Worm (Caenorhabditis elegans) whole organism, midembryonic: Measurements from ENCODE around the gene T07D3.2.

Experiments
- T22C8.4 ChIP-seq: fragments of 200-800 bp; sonication (Bioruptor generic); IDR thresholded peaks from 2 replicates; pipeline ENCODE4 v1.3.6; 2022; ENCODE audit warnings: missing genetic modification characterization, missing compliant biosample characterization
- cog-1 ChIP-seq: sonication (generic microtip); optimal IDR thresholded peaks from 2 replicates; lab custom pipeline; 2016; ENCODE audit warnings: missing genetic modification characterization, missing compliant biosample characterization
- flt-1 ChIP-seq: fragments of 200-800 bp; sonication (Bioruptor generic); IDR thresholded peaks from 2 replicates; pipeline ENCODE4 v1.3.6; 2022; ENCODE audit warnings: missing genetic modification characterization, missing compliant biosample characterization
- klf-2 ChIP-seq: fragments of 200-800 bp; sonication (Bioruptor generic); conservative IDR thresholded peaks from 2 replicates; pipeline ENCODE4 v1.3.6; 2022; ENCODE audit warnings: missing genetic modification reagents, missing genetic modification characterization, missing compliant biosample characterization
- med-1 ChIP-seq: sonication (generic microtip); optimal IDR thresholded peaks from 2 replicates; lab custom pipeline; 2017; ENCODE audit warnings: missing genetic modification characterization, mild to moderate bottlenecking, missing compliant biosample characterization, antibody characterized with exemption, missing genetic modification reagents; ENCODE audit not compliant: insufficient read depth
- ref-1 ChIP-seq: fragments of 200-800 bp; sonication (Bioruptor generic); conservative IDR thresholded peaks from 2 replicates; pipeline ENCODE4 v1.3.6; 2022; ENCODE audit warnings: missing genetic modification reagents, missing genetic modification characterization, missing compliant biosample characterization
- tab-1 ChIP-seq: fragments of 200-800 bp; sonication (Bioruptor generic); IDR thresholded peaks from 2 replicates; pipeline ENCODE4 v1.3.6; 2022; ENCODE audit warnings: missing genetic modification characterization, missing compliant biosample characterization
- ztf-23 ChIP-seq: fragments of 200-800 bp; sonication (Bioruptor generic); IDR thresholded peaks from 2 replicates; pipeline ENCODE4 v1.3.6; 2022; ENCODE audit warnings: missing genetic modification reagents, missing genetic modification characterization, missing compliant biosample characterization
- ztf-29 ChIP-seq: fragments of 200-800 bp; sonication (Bioruptor generic); IDR thresholded peaks from 2 replicates; pipeline ENCODE4 v1.3.6; 2022; ENCODE audit warnings: missing genetic modification reagents, missing genetic modification characterization, missing compliant biosample characterization

T07D3.2 gene

ce11 chrII:884204-884603, 17.5 kb upstream of the T07D3.2 start:
- no peak for TF ChIP-seq tab-1 (GFP tag; lab: Robert Waterston, UW)
- TF ChIP-seq ztf-29 (GFP tag; lab: Robert Waterston, UW) = no peak
- no peak for TF ChIP-seq flt-1 (GFP tag; lab: Robert Waterston, UW)
- no peak for TF ChIP-seq ref-1 (GFP tag; lab: Robert Waterston, UW)
- no peak for TF ChIP-seq klf-2 (GFP tag; lab: Robert Waterston, UW)
- no peak for TF ChIP-seq cog-1
- TF ChIP-seq med-1 (GFP tag; lab: Kevin White, UChicago) = no peak
- no peak for TF ChIP-seq ztf-23 (GFP tag; lab: Robert Waterston, UW)
- no peak for TF ChIP-seq T22C8.4 (GFP tag; lab: Robert Waterston, UW)

- TF ChIP-seq ztf-23 (GFP tag; lab: Robert Waterston, UW) (no peak), ref-1 (GFP tag; lab: Robert Waterston, UW) (no peak), ztf-29 (GFP tag; lab: Robert Waterston, UW) (no peak), cog-1 (no peak), flt-1 (GFP tag; lab: Robert Waterston, UW) (no peak), tab-1 (GFP tag; lab: Robert Waterston, UW) (no peak), klf-2 (GFP tag; lab: Robert Waterston, UW) (no peak), T22C8.4 (GFP tag; lab: Robert Waterston, UW) (no peak), med-1 (GFP tag; lab: Kevin White, UChicago) (no peak)
These were observed 13.7 kb upstream of the T07D3.2 start, which contains the start of gene T07D3.4 for ce11 chrII:888024-888423. T07D3.4 (plus strand) TSS chrII:888309.

- no peak for TF ChIP-seq cog-1
- TF ChIP-seq ztf-29 (GFP tag; lab: Robert Waterston, UW) = no peak
- no peak for TF ChIP-seq med-1 (GFP tag; lab: Kevin White, UChicago)
- no peak for TF ChIP-seq ztf-23 (GFP tag; lab: Robert Waterston, UW)
These were observed 906 bp upstream of the T07D3.2 start, which contains the start of gene T07D3.9 for ce11 chrII:900720-901332. T07D3.9 (minus strand) TSS chrII:900913.

- no peak for TF ChIP-seq T22C8.4 (GFP tag; lab: Robert Waterston, UW)
- TF ChIP-seq klf-2 (GFP tag; lab: Robert Waterston, UW) = no peak
- TF ChIP-seq med-1 (GFP tag; lab: Kevin White, UChicago) = no peak
- TF ChIP-seq cog-1 = no peak
- no peak for TF ChIP-seq tab-1 (GFP tag; lab: Robert Waterston, UW)
- TF ChIP-seq ztf-23 (GFP tag; lab: Robert Waterston, UW) = no peak
- no peak for TF ChIP-seq flt-1 (GFP tag; lab: Robert Waterston, UW)
- TF ChIP-seq ref-1 (GFP tag; lab: Robert Waterston, UW) = no peak
- no peak for TF ChIP-seq ztf-29 (GFP tag; lab: Robert Waterston, UW)
These were observed 3.6 kb downstream of the T07D3.2 start for ce11 chrII:905335-905734.

ce11 chrII:909554-909953, 7.8 kb downstream of the T07D3.2 start, which contains the start of the genes fbxc-24 and fbxc-27:
fbxc-24 (minus strand) TSS chrII:909654.
fbxc-27 (plus strand) TSS chrII:909769.
- TF ChIP-seq ztf-29 (GFP tag; lab: Robert Waterston, UW) (no peak), ref-1 (GFP tag; lab: Robert Waterston, UW) (no peak), tab-1 (GFP tag; lab: Robert Waterston, UW) (no peak), med-1 (GFP tag; lab: Kevin White, UChicago) (no peak), klf-2 (GFP tag; lab: Robert Waterston, UW) (no peak), ztf-23 (GFP tag; lab: Robert Waterston, UW) (no peak), cog-1 (no peak), T22C8.4 (GFP tag; lab: Robert Waterston, UW) (no peak), flt-1 (GFP tag; lab: Robert Waterston, UW) (no peak)

ce11 chrII:911680-912079, 9.9 kb downstream of the T07D3.2 start, which contains the start of gene fbxc-31:
fbxc-31 (plus strand) TSS chrII:911980.
- TF ChIP-seq klf-2 (GFP tag; lab: Robert Waterston, UW) (no peak), T22C8.4 (GFP tag; lab: Robert Waterston, UW) (no peak), ztf-23 (GFP tag; lab: Robert Waterston, UW) (no peak), ztf-29 (GFP tag; lab: Robert Waterston, UW) (no peak), flt-1 (GFP tag; lab: Robert Waterston, UW) (no peak), tab-1 (GFP tag; lab: Robert Waterston, UW) (no peak), cog-1 (no peak), med-1 (GFP tag; lab: Kevin White, UChicago) (no peak), ref-1 (GFP tag; lab: Robert Waterston, UW) (no peak)

ce11 chrII:913222-913722, 11.5 kb downstream of the T07D3.2 start, which contains the start of gene fbxc-33:
fbxc-33 (plus strand) TSS chrII:913672.
- no peak for TF ChIP-seq tab-1 (GFP tag; lab: Robert Waterston, UW)
- TF ChIP-seq flt-1 (GFP tag; lab: Robert Waterston, UW) = no peak
- no peak for TF ChIP-seq med-1 (GFP tag; lab: Kevin White, UChicago)
- no peak for TF ChIP-seq klf-2 (GFP tag; lab: Robert Waterston, UW)
- TF ChIP-seq cog-1 = no peak
- no peak for TF ChIP-seq T22C8.4 (GFP tag; lab: Robert Waterston, UW)
- no peak for TF ChIP-seq ztf-23 (GFP tag; lab: Robert Waterston, UW)
- no peak for TF ChIP-seq ref-1 (GFP tag; lab: Robert Waterston, UW)
- TF ChIP-seq ztf-29 (GFP tag; lab: Robert Waterston, UW) = no peak

- TF ChIP-seq tab-1 (GFP tag; lab: Robert Waterston, UW) = no peak
- TF ChIP-seq med-1 (GFP tag; lab: Kevin White, UChicago) = no peak
- no peak for TF ChIP-seq flt-1 (GFP tag; lab: Robert Waterston, UW)
- TF ChIP-seq T22C8.4 (GFP tag; lab: Robert Waterston, UW) = no peak
- TF ChIP-seq klf-2 (GFP tag; lab: Robert Waterston, UW) = no peak
- TF ChIP-seq cog-1 = no peak
- TF ChIP-seq ref-1 (GFP tag; lab: Robert Waterston, UW) = no peak
- TF ChIP-seq ztf-29 (GFP tag; lab: Robert Waterston, UW) = no peak
- TF ChIP-seq ztf-23 (GFP tag; lab: Robert Waterston, UW) = no peak
These were observed 13.5 kb downstream of the T07D3.2 start for ce11 chrII:915206-915605.
